Worm (Caenorhabditis elegans) whole organism, dauer: ENCODE data around the gene txt-9.

ENCODE experiments used
- unc-62 ChIP-seq: sonication (generic microtip); optimal IDR thresholded peaks from 2 replicates; lab custom pipeline; 2017; ENCODE audit warnings: missing biosample characterization, missing genetic modification reagents, missing genetic modification characterization

Gene txt-9

DNA sequence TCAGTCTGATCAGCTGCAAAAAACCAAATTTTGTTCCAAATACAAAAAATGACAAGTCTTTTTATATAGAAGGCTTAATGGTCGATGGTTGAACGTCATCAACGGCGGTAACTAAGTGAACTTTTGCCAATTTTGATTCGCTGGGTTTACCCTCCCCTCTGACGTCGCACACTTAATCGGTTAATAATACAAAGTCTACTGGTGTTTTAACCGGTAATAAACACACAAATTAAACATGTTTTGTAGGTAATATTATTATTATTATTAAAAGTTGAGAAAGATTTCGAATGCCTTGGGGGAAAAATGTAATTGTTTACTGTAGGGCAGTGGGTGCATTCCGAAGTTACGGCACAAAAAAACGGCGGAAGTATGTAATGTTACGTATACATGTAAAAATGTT, 24.9 kb upstream of the txt-9 start, which contains the start of gene pho-12:
Gene pho-12, minus strand, starts transcription at position 101 of the 400 bp plus-strand sequence.
- TF ChIP-seq unc-62, result no peak

DNA sequence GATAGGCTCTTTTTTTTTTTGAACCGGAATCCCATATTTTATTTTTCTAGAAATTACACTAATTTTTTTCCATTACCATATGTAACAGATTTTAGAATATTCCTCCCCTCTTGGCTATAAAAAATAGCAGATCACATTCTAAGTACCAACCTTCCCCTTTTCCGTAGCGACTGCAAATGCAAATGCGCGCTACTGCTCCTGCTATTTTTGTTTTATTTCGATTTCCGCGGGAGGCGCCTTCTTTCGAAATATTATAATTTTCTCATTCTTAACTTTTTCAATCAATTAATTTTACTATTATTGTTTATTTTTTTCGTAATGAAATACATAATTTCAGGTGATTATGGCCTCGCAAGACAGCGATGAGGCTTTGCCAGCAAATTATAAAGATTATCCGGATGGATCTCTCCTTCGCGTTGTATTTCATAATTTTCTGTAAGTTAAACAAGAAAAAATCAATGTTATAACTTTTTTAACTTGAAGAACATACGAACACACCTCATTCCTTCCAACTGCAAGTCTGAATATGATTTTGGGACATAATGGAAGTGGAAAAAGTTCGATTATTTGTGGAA, 23.7 kb upstream of the txt-9 start, which contains the start of gene smc-5:
Gene smc-5, plus strand, starts transcription at position 332 of the 575 bp plus-strand sequence.
- TF ChIP-seq unc-62, result no peak

DNA sequence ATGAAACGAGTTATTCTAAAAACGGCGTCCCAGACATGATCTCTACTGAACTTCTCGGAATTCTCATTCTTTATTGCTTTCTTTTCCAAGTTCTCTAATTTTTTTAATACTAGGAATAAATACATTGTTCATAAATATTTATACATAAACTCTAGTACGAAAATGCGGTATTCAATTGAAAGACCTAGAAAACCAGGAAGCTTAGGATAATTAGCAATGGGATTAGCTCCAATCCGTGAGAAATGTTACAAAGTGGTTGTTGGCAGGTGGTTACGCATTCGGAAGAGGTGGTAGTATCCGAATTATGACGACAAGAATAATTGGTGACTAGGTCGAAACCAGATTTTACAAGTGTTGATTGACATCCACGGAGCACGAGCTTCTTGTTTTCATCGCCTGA, 18.6 kb upstream of the txt-9 start:
- no peak for TF ChIP-seq unc-62

DNA sequence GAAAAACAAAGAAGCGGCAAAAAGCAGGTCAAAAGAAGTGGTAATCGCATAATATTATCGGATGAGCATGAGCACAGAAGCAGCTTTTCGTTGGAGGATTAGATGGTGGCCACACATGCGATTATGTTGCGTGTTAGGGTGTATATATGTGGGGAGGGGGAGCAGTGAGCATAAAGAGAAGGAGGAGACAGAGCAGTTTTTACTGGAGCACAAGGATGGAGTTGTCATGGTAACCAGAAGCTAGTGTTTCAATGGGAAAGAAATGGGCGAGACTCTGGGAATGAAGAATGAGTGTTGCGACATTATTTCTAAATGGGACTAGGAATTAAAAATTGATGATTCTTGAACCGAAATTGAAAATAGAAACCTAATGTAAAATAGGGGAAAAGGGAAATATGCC, 17.7 kb upstream of the txt-9 start, which contains the start of gene C27A2.8:
Gene C27A2.8, minus strand, starts transcription at position 117 of the 400 bp plus-strand sequence.
- TF ChIP-seq unc-62, result no peak

DNA sequence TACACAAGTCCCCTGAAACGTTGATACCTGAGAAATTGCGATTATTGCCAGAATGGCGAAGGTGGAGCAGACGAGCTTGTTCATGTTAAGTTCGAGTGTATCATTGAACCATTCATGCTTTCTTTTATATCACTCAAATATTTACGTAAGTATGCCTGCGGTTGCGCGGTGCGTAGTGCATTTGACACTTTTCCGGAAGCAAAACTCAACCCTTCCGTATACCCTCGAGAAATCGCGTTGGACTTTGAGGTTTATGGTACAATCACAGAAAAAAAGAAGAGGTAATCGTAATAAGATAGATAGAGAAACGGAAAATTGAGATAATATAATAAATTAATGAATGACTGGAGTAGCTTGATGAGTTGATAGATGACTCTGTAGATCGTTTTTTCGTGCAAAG, 16.1 kb upstream of the txt-9 start, which contains the start of gene idpb-2:
Gene idpb-2, minus strand, starts transcription at position 101 of the 400 bp plus-strand sequence.
- TF ChIP-seq unc-62, result no peak

DNA sequence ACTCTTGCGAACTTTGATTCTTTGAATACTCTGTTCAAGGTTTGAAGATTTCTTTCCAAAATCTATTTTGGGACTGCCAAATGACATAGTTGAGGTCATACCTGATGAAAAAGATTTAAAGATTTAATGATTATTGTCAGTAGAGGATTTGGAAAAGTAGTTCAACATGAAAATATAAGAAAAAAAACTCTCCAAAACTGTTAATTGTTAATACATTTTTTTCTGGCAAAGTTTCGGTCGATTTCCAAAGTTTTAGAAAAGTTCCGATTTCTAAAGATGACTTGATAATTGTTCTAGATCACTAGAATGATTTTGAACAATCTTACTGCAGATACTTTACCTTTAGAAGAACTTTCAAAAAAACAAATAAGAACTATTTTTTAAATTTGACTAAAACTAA, 14.3 kb upstream of the txt-9 start, which contains the start of gene C27A2.7:
Gene C27A2.7, minus strand, starts transcription at position 101 of the 400 bp plus-strand sequence.
- TF ChIP-seq unc-62, result no peak

DNA sequence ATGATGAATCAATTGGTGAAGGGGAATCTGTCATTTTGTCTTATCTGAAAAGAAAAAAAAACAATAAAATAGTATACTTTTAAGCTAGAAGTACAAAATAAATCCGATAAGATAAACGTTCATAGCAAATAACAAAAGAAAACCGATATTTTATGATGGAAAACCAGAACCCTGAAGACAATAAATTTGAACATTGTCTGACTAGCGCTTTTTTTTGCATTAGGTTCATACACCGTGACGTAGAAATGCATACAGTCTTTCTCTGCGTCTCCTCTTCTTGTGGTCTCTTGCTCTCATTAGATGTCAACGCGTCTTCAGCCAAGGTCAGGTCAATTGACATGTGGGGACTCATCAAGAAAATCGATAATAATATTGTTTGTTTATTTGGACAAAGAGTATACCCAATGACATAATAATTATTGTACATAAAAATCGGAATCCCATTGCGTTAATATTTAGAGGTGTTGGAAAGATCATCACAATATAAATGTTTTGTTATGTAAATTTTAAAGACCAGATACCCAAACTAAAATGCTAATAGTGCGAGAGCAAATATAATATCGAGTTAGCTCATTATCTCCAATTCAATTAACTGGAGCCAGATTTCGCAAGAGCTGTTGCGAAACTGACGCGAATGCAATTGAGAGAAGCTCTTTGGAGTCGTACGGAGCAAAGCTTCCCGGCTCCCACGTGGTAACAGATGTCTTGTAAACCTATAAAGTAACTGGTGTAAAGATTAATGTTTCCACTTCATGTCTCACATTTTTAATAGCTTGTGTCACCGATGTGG, 4.3 kb upstream of the txt-9 start, which contains the start of gene dsh-2:
Gene dsh-2, minus strand, starts transcription at position 51 of the 790 bp plus-strand sequence.
- no peak for TF ChIP-seq unc-62

DNA sequence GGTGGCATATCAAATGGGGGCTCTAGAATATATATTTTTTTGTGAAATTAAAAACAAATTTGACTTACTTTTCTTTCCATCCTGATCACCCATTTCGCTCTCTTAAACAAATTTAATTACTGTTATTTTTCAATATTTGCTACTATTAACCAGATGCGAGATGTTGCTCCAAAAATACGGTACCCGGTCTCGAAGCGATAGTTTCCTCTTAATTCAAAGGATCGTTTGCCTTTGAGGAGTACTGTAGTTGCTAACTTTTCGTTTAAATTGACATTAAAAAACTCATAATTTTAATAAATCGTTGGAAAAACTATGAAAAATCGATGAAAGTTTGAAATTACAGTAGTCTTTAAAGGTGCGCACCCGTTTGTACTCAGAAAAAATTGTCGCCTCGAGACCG, 2.2 kb upstream of the txt-9 start, which contains the start of gene C04G6.4:
Gene C04G6.4, minus strand, starts transcription at position 101 of the 400 bp plus-strand sequence.
- no peak for TF ChIP-seq unc-62

DNA sequence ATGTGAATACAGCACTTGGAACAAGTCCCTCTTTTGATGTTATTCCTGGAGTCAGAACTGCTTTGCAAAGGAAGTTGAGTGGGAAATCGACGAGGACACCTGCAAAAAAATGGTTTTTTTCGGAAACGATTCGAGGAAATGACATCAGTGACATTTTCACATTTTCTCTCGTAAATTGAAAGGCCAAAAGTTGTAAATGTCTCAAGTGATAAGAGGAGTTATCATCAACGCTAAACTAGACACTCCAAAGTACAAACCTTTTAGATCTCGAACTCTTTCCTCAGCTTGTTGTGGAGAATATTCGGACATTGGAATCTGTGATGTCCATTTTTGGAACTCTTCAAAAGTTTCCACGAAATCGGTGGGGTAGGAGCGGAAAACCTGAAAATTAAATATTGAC, 1.4 kb upstream of the txt-9 start:
- TF ChIP-seq unc-62, result no peak

DNA sequence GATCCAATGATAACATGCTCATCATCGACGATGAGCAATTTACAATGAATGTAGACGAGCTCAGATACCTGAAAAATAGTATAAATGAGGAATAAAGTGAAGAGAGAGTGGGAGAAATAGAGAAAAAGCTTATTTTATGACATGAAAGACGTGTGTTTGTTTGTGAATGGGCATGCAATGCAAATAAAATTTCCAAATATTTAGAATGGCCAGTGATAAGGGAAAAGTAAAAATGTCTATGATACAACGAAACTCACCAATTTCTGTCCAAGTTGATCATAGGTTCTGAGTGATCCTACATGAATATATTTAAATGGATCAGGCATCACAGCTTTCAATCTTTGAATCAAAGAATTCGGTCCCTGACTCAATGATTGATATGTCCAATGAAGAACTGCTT, 558 bp downstream of the txt-9 start:
- no peak for TF ChIP-seq unc-62

DNA sequence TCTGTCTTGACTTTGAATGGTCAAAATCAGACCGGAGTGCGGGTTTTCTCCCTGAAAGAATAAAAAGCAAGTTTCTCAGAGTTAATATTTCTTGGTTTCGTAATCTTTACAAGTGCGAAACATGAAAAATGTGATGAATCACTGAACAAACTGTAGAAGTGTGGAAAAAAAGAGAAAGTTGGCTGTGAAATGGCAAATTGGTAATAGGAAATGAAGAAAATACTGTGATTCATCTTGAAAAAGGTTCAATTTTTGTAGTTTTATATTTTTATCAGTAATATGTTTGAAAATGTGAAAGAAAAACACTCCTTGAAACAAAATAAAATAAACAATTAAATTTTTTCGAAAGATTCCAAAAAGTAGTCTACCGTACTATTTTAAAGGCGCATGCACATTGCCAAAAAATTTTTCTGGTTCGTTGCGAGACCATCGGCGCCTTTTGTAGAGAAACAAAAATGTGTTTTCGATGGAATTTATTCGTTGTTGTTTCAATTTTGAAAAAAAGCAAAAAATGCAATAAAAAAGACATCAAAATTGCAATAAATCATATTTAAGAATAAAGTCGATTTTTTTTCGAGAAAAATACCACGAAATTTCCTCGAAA, 6.2 kb downstream of the txt-9 start, which contains the start of gene pld-1:
Gene pld-1, minus strand, starts transcription at position 51 of the 604 bp plus-strand sequence.
- TF ChIP-seq unc-62, result no peak

DNA sequence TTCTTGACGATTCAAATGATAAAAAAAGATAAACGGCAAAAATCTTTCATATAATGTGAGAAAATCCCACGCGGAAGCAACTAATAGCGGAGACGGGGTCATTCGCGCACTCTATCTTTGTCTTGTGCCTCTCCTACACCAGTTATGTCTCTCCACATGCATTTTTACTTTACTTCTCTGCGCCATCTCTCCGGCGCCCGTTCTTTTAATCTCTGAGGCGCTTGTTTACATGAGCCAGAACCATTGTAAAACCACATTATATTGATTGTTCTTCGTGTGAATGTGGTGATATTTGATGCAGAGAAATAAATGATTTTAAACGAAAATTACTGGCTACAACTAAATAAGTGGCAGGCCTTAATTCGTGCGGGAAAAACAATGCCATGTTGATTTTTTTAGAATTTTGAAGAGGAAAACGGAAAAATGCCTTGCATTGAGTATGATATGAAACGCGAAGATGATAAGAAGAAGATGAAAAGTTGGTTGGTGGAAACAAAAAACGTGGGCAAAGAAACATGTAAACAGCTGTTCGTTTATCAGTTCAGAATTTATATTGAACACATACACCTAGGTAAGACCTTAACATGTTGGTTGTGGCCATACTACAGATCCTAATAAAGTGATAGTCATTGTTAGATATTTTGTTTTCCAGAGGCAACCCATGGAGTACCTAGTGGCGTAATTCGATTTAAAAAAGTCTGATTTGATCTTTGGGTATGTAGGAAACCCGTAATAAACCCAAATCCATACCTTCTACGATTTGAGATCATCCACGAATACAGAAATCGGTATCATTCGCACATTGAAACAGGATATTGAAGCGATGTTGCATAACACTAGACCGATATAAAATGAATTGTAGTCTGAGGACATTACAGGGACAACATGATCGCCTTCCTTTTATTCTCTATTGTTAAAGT, 7.0 kb downstream of the txt-9 start, which contains the start of gene C04G6.2:
Gene C04G6.2, plus strand, starts transcription at position 870 of the 920 bp plus-strand sequence.
- no peak for TF ChIP-seq unc-62

DNA sequence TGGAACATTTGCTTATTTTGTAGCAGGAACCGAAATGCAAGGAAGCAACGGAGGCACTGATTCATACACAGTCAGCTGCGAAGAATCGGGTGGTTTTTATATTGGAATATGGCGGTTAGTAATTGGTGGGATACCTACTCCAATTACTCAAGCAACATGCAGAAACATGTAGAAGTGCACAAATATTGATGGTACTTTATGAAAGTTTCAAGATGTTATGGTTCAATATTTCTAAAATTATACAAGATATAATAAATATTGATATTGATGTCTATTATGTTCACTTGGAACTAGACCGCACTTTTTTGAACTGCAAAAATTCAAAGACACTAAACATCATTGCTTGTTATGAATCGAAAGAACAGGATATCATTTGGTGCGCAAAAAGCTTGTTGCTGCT, 8.4 kb downstream of the txt-9 start, which contains the start of gene C04G6.13:
Gene C04G6.13, plus strand, starts transcription at position 301 of the 400 bp plus-strand sequence.
- TF ChIP-seq unc-62, result no peak

DNA sequence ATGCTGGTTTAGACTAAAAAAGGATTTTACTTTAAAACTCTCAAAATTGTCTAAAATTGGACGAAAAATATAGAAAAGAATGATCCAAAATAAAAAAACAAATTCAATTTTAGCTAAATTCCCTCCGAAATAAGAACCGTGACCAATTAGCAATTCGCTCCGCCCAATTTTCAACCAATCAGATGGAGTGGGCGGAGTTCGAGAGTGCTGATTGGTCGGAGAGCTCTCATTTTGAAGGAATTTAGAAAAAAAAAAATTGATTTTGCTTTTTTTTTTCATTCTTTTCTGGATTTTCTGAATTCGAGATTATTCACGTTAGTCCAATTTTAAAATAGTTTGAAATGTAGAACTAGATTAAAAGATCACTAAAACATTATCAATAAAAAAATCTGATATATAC, 13.4 kb downstream of the txt-9 start:
- no peak for TF ChIP-seq unc-62

DNA sequence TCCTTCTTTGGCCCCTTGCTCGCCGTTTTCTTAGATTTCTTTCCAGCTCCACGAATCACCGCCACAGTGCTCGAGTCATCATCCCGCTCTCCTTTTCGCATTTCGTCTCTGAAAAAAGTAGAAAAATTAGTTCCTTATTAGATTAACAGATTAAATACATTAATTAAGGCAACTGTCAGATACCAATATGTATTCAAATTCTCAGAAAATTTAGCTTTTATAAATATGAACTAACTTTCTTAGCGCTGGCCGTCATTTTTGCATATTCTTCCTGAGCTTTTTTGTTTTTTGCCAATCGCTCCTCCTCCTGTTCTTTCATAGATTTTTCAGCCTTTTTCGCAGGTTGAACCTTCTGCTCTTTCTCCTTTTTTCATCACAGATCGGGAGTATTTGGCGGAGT, 14.1 kb downstream of the txt-9 start, which contains the start of gene C04G6.6:
Gene C04G6.6, minus strand, starts transcription at position 101 of the 400 bp plus-strand sequence.
- no peak for TF ChIP-seq unc-62

DNA sequence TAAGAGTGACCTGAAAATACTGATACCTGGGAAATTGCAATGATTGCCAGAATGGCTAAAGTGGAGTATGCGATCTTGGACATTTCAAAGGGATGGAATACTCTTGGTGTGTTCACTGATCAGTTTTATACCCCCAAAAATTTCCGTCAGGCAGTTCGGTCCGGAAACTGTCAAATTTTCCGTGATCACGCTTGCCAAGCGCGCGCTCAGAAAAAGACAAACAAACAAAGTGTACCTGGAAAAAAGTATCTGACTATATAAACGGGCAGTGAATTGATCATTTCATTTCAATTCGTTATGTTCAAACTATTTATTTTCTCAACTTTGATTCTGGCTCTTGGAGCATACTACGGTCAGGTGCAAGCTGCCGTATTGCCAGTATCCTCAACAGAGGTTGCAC, 16.1 kb downstream of the txt-9 start, which contains the start of the genes idpb-3 and idpb-1:
Gene idpb-3, minus strand, starts transcription at position 101 of the 400 bp plus-strand sequence.
Gene idpb-1, plus strand, starts transcription at position 284 of the 400 bp plus-strand sequence.
- no peak for TF ChIP-seq unc-62
